Fruit fly (Drosophila melanogaster) whole organism, prepupa: Measurements from ENCODE around the gene CG15027.

Experiments used
- Blimp-1 ChIP-seq: fragments of 200-800 bp; sonication (Bioruptor generic); optimal IDR thresholded peaks from 3 replicates; lab custom pipeline; 2017; ENCODE audit warnings: missing biosample characterization, missing genetic modification characterization, mild to moderate bottlenecking, moderate library complexity, missing genetic modification reagents
- CG11902 ChIP-seq: fragments of 200-800 bp; sonication (Bioruptor generic); optimal IDR thresholded peaks from 3 replicates; lab custom pipeline; 2016; ENCODE audit warnings: missing biosample characterization, missing genetic modification characterization
- CG16779 ChIP-seq: fragments of 200-800 bp; sonication (Bioruptor generic); optimal IDR thresholded peaks from 3 replicates; lab custom pipeline; 2017; ENCODE audit warnings: missing biosample characterization, mild to moderate bottlenecking, missing genetic modification characterization
- CG31627 ChIP-seq: fragments of 200-800 bp; sonication (Bioruptor generic); optimal IDR thresholded peaks from 3 replicates; lab custom pipeline; 2016; ENCODE audit warnings: missing biosample characterization, missing genetic modification characterization
- CG6854 ChIP-seq: fragments of 200-800 bp; sonication (Bioruptor generic); optimal IDR thresholded peaks from 2 replicates; lab custom pipeline; 2017; ENCODE audit warnings: missing biosample characterization, mild to moderate bottlenecking, missing genetic modification characterization
- CG8119 ChIP-seq: fragments of 200-800 bp; sonication (Bioruptor generic); IDR thresholded peaks from 3 replicates; pipeline ENCODE4 v1.3.6; 2022; ENCODE audit warnings: missing biosample characterization, missing genetic modification characterization
- CG8319 ChIP-seq: fragments of 200-800 bp; sonication (Bioruptor generic); optimal IDR thresholded peaks from 3 replicates; lab custom pipeline; 2016; ENCODE audit warnings: missing biosample characterization, missing genetic modification characterization
- Hr39 ChIP-seq: fragments of 200-800 bp; sonication (Bioruptor generic); optimal IDR thresholded peaks from 2 replicates; lab custom pipeline; 2016; ENCODE audit warnings: missing biosample characterization, missing genetic modification characterization
- Lpt ChIP-seq: fragments of 200-800 bp; sonication (Bioruptor generic); optimal IDR thresholded peaks from 3 replicates; lab custom pipeline; 2016; ENCODE audit warnings: missing biosample characterization, missing genetic modification characterization
- Met ChIP-seq: fragments of 200-800 bp; sonication (Bioruptor generic); optimal IDR thresholded peaks from 3 replicates; lab custom pipeline; 2016; ENCODE audit warnings: missing biosample characterization, missing genetic modification characterization
- OdsH ChIP-seq: fragments of 200-800 bp; sonication (Bioruptor generic); optimal IDR thresholded peaks from 3 replicates; lab custom pipeline; 2016; ENCODE audit warnings: missing biosample characterization, missing genetic modification characterization
- acj6 ChIP-seq: fragments of 200-800 bp; sonication (Bioruptor generic); optimal IDR thresholded peaks from 3 replicates; lab custom pipeline; 2016; ENCODE audit warnings: missing biosample characterization, missing genetic modification characterization
- lz ChIP-seq: fragments of 200-800 bp; sonication (Bioruptor generic); optimal IDR thresholded peaks from 3 replicates; lab custom pipeline; 2016; ENCODE audit warnings: missing biosample characterization, missing genetic modification characterization
- vri ChIP-seq: fragments of 200-800 bp; sonication (Bioruptor generic); optimal IDR thresholded peaks from 3 replicates; lab custom pipeline; 2016; ENCODE audit warnings: missing biosample characterization, mild to moderate bottlenecking, missing genetic modification characterization

DNA sequence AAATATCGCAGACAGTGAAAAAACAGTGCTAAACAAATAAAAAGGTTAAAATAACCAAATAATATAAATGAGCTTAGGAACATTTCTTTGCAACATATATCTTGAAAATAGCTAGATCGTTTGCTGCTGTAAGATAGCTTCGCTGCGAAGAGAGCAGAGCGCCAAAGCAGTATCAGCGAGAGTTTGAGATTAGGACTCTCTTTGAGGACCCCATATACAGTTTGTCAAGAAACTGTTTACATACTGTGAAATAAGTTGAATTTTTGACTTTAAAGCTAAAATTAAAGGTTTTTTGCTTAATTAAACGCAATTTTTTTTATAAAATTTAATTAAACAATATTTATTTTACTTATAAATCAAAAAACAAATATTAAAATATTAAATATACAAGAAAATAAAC, 9.0 kb downstream of the CG15027 start:
- TF ChIP-seq OdsH (GFP tag; lab: Kevin White, UChicago), result no peak
- no peak for TF ChIP-seq CG16779 (tag; lab: Kevin White, UChicago)
- no peak for TF ChIP-seq acj6 (GFP tag; lab: Kevin White, UChicago)
- TF ChIP-seq lz (GFP tag; lab: Kevin White, UChicago), result no peak
- TF ChIP-seq CG31627 (GFP tag; lab: Kevin White, UChicago), result no peak
- no peak for TF ChIP-seq Lpt
- TF ChIP-seq CG8119 (GFP tag; lab: Robert Waterston, UW), result no peak
- TF ChIP-seq Hr39 (GFP tag; lab: Kevin White, UChicago), result no peak
- TF ChIP-seq Met, result no peak
- TF ChIP-seq CG11902 (GFP tag; lab: Kevin White, UChicago), result no peak
- TF ChIP-seq CG6854 (GFP tag; lab: Kevin White, UChicago), result no peak
- no peak for TF ChIP-seq vri (GFP tag; lab: Kevin White, UChicago)
- TF ChIP-seq Blimp-1 (GFP tag; lab: Kevin White, UChicago), result no peak
- TF ChIP-seq CG8319, result no peak
